Worm (Caenorhabditis elegans) whole organism, L1 larva: ENCODE results near the gene nspc-18.

Experiments used
- C34B4.2 ChIP-seq: sonication (generic microtip); optimal IDR thresholded peaks from 2 replicates; lab custom pipeline; 2017; ENCODE audit warnings: mild to moderate bottlenecking, missing genetic modification characterization, missing compliant biosample characterization
- mdl-1 ChIP-seq, 2 experiments: fragments of 150-350 bp; optimal IDR thresholded peaks; 2 replicates each; lab custom pipeline; 2014 to 2017; ENCODE audit warnings: missing biosample characterization in 2 of 2, missing genetic modification characterization in 2 of 2, inconsistent platforms in 1 of 2
- nhr-237 ChIP-seq: fragments of 150-350 bp; optimal IDR thresholded peaks from 2 replicates; lab custom pipeline; 2014; ENCODE audit warnings: missing biosample characterization, missing genetic modification characterization
- sox-4 ChIP-seq: sonication (generic microtip); optimal IDR thresholded peaks from 2 replicates; lab custom pipeline; 2016; ENCODE audit warnings: missing genetic modification characterization, missing compliant biosample characterization
- unc-98 ChIP-seq: fragments of 200-800 bp; sonication (Bioruptor generic); IDR thresholded peaks from 2 replicates; pipeline ENCODE4 v1.3.6; 2022; ENCODE audit warnings: missing genetic modification characterization, missing compliant biosample characterization

ce11 chrX:14517842-14518241 is 9.6 kb downstream of the nspc-18 start:
- TF ChIP-seq unc-98 (GFP tag; lab: Robert Waterston, UW) (no peak), mdl-1 (tag; optimal IDR thresholded peaks at IDR 0.05; lab: Kevin White, UChicago) (no peak), sox-4 (tag; lab: Kevin White, UChicago) (no peak), C34B4.2 (no peak), nhr-237 (tag; lab: Kevin White, UChicago) (no peak)
